Worm (Caenorhabditis elegans) whole organism, L2 larva: ENCODE data around the gene C32H11.4.

Experiments used
- alr-1 ChIP-seq: fragments of 150-350 bp; optimal IDR thresholded peaks from 2 replicates; lab custom pipeline; 2014; ENCODE audit warnings: missing biosample characterization, missing genetic modification characterization
- aly-2 ChIP-seq: fragments of 150-350 bp; optimal IDR thresholded peaks from 2 replicates; lab custom pipeline; 2014; ENCODE audit warnings: missing biosample characterization, missing genetic modification characterization
- dmd-4 ChIP-seq: sonication (generic microtip); optimal IDR thresholded peaks from 2 replicates; lab custom pipeline; 2017; ENCODE audit warnings: missing biosample characterization, missing genetic modification characterization
- elt-1 ChIP-seq: fragments of 150-350 bp; optimal IDR thresholded peaks from 2 replicates; lab custom pipeline; 2014; ENCODE audit warnings: missing biosample characterization, missing genetic modification characterization
- gmeb-1 ChIP-seq: fragments of 150-350 bp; optimal IDR thresholded peaks from 2 replicates; lab custom pipeline; 2014; ENCODE audit warnings: missing biosample characterization, missing genetic modification characterization
- mab-5 ChIP-seq: fragments of 150-350 bp; optimal IDR thresholded peaks from 2 replicates; lab custom pipeline; 2014; ENCODE audit warnings: missing biosample characterization, missing genetic modification characterization
- nhr-11 ChIP-seq: fragments of 150-350 bp; optimal IDR thresholded peaks from 2 replicates; lab custom pipeline; 2014; ENCODE audit warnings: missing biosample characterization, missing genetic modification characterization
- skn-1 ChIP-seq: sonication (generic microtip); optimal IDR thresholded peaks from 2 replicates; lab custom pipeline; 2017; ENCODE audit warnings: missing biosample characterization, missing genetic modification characterization

DNA sequence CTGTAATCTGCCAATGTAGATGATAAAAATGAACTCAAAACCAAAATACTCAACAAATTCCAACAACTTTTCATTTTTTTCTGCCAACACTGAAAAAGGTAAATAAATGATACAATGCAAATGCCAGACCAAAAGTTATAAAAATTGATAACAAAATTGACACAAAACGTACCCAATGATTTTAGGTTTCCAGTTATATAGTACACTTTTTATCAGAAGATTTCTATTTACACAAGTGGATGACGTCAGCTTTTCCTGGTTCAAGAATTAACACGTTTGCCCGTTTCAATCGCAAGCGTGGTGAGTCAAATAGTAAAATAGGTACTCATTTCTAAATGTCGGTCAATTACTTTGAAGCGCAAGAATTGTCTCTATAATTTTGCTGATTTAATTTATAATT, 41.5 kb upstream of the C32H11.4 start, which contains the start of gene ZK896.5:
- TF ChIP-seq alr-1 (tag; lab: Kevin White, UChicago) (no peak), nhr-11 (tag; lab: Kevin White, UChicago) (no peak), skn-1 (tag; lab: Kevin White, UChicago) (no peak), elt-1 (tag; lab: Kevin White, UChicago) (no peak), mab-5 (no peak), gmeb-1 (tag; lab: Kevin White, UChicago) (no peak), dmd-4 (no peak), aly-2 (no peak)
